Comparison of ENCODE assay signal across 2 worm cellular contexts in genomic region chrV:9980731-9981483, ce11.
A peak's percentile ranks its signal among the peaks of the same experiment; 100 is the strongest.
TF ChIP-seq lines count a peak whose summit lies in the region.

Gene ruvb-1 (minus strand): TSS chrV:9980802.
Gene tofu-1 (plus strand): TSS chrV:9981147.

TF ChIP-seq in whole organism, L1 larva, 84 proteins besides CTCF, POLR2A, EP300 and RAD21 (continued from another document):
- TF ChIP-seq skn-1 (tag; optimal IDR thresholded peaks at IDR 0.05; lab: Kevin White, UChicago) (peak; percentile 3), C16A3.4 (tag; optimal IDR thresholded peaks at IDR 0.05; lab: Kevin White, UChicago) (peak; percentile 45), dsc-1 (tag; optimal IDR thresholded peaks at IDR 0.05; lab: Kevin White, UChicago) (peak; percentile 24), ceh-88 (GFP tag; IDR thresholded peaks at IDR 0.05; lab: Robert Waterston, UW) (peak; percentile 55), nhr-90 (tag; optimal IDR thresholded peaks at IDR 0.05; lab: Kevin White, UChicago; ENCODE audit: poor library complexity) (peak; percentile 87), ceh-82 (tag; optimal IDR thresholded peaks at IDR 0.05; lab: Kevin White, UChicago) (peak in 2 of 3 experiments; percentile 39 to 42), nhr-19 (GFP tag; conservative IDR thresholded peaks at IDR 0.05; lab: Robert Waterston, UW) (peak; percentile 81), lin-14 (GFP tag; optimal IDR thresholded peaks at IDR 0.05; lab: Kevin White, UChicago) (peak; percentile 63), elt-2 (tag; optimal IDR thresholded peaks at IDR 0.05; lab: Kevin White, UChicago) (peak; percentile 32), rnt-1 (tag; optimal IDR thresholded peaks at IDR 0.05; lab: Kevin White, UChicago) (peak; percentile 43), lir-3 (tag; optimal IDR thresholded peaks at IDR 0.05; lab: Kevin White, UChicago; ENCODE audit: poor library complexity) (peak; percentile 64), mab-9 (GFP tag; IDR thresholded peaks at IDR 0.05; lab: Robert Waterston, UW) (peak; percentile 52), lin-13 (GFP tag; optimal IDR thresholded peaks at IDR 0.05; lab: Kevin White, UChicago) (peak; percentile 16), nhr-77 (tag; optimal IDR thresholded peaks at IDR 0.05; lab: Kevin White, UChicago) (peak; percentile 24), nhr-20 (tag; optimal IDR thresholded peaks at IDR 0.05; lab: Kevin White, UChicago) (peak; percentile 79), isw-1 (GFP tag; IDR thresholded peaks at IDR 0.05; lab: Robert Waterston, UW) (peak; percentile 48), lin-35 (GFP tag; optimal IDR thresholded peaks at IDR 0.05; lab: Kevin White, UChicago) (peak; percentile 40 to 70), tbx-2 (tag; optimal IDR thresholded peaks at IDR 0.05; lab: Kevin White, UChicago) (peak; percentile 72)

TF ChIP-seq in whole organism, young adult, 124 proteins besides CTCF, POLR2A, EP300 and RAD21 (continued from another document):
- TF ChIP-seq ztf-26 (tag; optimal IDR thresholded peaks at IDR 0.05; lab: Kevin White, UChicago) (peak; percentile 58), madf-10 (tag; optimal IDR thresholded peaks at IDR 0.05; lab: Kevin White, UChicago) (peak; percentile 70), mcd-1 (GFP tag; IDR thresholded peaks at IDR 0.05; lab: Robert Waterston, UW) (peak; percentile 91), egrh-3 (GFP tag; IDR thresholded peaks at IDR 0.05; lab: Robert Waterston, UW) (peak; percentile 57), K11D2.4 (GFP tag; IDR thresholded peaks at IDR 0.05; lab: Robert Waterston, UW) (peak; percentile 50; the same call in 1 of the 2 replicates), rcor-1 (GFP tag; IDR thresholded peaks at IDR 0.05; lab: Robert Waterston, UW) (peak; percentile 59), hsf-1 (GFP tag; IDR thresholded peaks at IDR 0.05; lab: Robert Waterston, UW) (0 out of 2 replicates have a peak, but pooled peaks have one; percentile 38), Y53G8AR.9 (GFP tag; conservative IDR thresholded peaks at IDR 0.05; lab: Robert Waterston, UW) (peak; percentile 64)
